Fruit fly (Drosophila melanogaster) whole organism, embryonic: ENCODE data around the gene ple.

ENCODE experiments used
- BtbVII ChIP-seq: fragments of 200-800 bp; sonication (Bioruptor generic); optimal IDR thresholded peaks from 3 replicates; lab custom pipeline; 2017; ENCODE audit warnings: missing biosample characterization, mild to moderate bottlenecking, missing genetic modification characterization
- CG1024 ChIP-seq: fragments of 200-800 bp; sonication (Bioruptor generic); IDR thresholded peaks from 2 replicates; pipeline ENCODE4 v1.3.6; 2022; ENCODE audit warnings: missing biosample characterization, missing genetic modification characterization
- CG10654 ChIP-seq: fragments of 200-800 bp; sonication (Bioruptor generic); optimal IDR thresholded peaks from 2 replicates; lab custom pipeline; 2016; ENCODE audit warnings: missing biosample characterization, missing genetic modification characterization
- CG12236 ChIP-seq: fragments of 200-800 bp; sonication (Bioruptor generic); optimal IDR thresholded peaks from 2 replicates; lab custom pipeline; 2016; ENCODE audit warnings: missing biosample characterization, missing genetic modification characterization
- CG12769 ChIP-seq: fragments of 200-800 bp; sonication (Bioruptor generic); optimal IDR thresholded peaks from 2 replicates; lab custom pipeline; 2019; ENCODE audit warnings: missing biosample characterization, mild to moderate bottlenecking, missing genetic modification characterization, moderate library complexity
- CG13296 ChIP-seq: fragments of 200-800 bp; sonication (Bioruptor generic); optimal IDR thresholded peaks from 3 replicates; lab custom pipeline; 2018; ENCODE audit warnings: missing biosample characterization, mild to moderate bottlenecking, missing genetic modification characterization
- CG17385 ChIP-seq: fragments of 200-800 bp; sonication (Bioruptor generic); optimal IDR thresholded peaks from 3 replicates; lab custom pipeline; 2018; ENCODE audit warnings: missing biosample characterization, mild to moderate bottlenecking, missing genetic modification characterization
- CG17829 ChIP-seq: fragments of 200-800 bp; optimal IDR thresholded peaks from 2 replicates; lab custom pipeline; 2019; ENCODE audit warnings: missing biosample characterization, mild to moderate bottlenecking, missing genetic modification characterization, moderate library complexity
- CG2678 ChIP-seq: fragments of 200-800 bp; sonication (Bioruptor generic); optimal IDR thresholded peaks from 3 replicates; lab custom pipeline; 2019; ENCODE audit warnings: missing biosample characterization, mild to moderate bottlenecking, missing genetic modification characterization, moderate library complexity
- CG31388 ChIP-seq: fragments of 200-800 bp; sonication (Bioruptor generic); optimal IDR thresholded peaks from 2 replicates; lab custom pipeline; 2016; ENCODE audit warnings: missing biosample characterization, missing genetic modification characterization
- CG7372 ChIP-seq: fragments of 200-800 bp; sonication (Bioruptor generic); IDR thresholded peaks from 2 replicates; pipeline ENCODE4 v1.3.6; 2022; ENCODE audit warnings: missing biosample characterization, missing genetic modification characterization
- CG7987 ChIP-seq: fragments of 200-800 bp; sonication (Bioruptor generic); optimal IDR thresholded peaks from 2 replicates; lab custom pipeline; 2018; ENCODE audit warnings: missing biosample characterization, mild to moderate bottlenecking, missing genetic modification characterization, moderate library complexity
- Camta ChIP-seq: fragments of 200-800 bp; sonication (Bioruptor generic); optimal IDR thresholded peaks from 2 replicates; lab custom pipeline; 2016; ENCODE audit warnings: missing biosample characterization, missing genetic modification characterization
- Chrac-16 ChIP-seq: fragments of 200-800 bp; sonication (Bioruptor generic); optimal IDR thresholded peaks from 3 replicates; lab custom pipeline; 2016; ENCODE audit warnings: missing biosample characterization, missing genetic modification characterization
- CoRest ChIP-seq: fragments of 200-800 bp; sonication (Bioruptor generic); optimal IDR thresholded peaks from 3 replicates; lab custom pipeline; 2018; ENCODE audit warnings: missing biosample characterization, mild to moderate bottlenecking, missing genetic modification characterization, moderate library complexity
- Dp ChIP-seq: fragments of 200-800 bp; sonication (Bioruptor generic); optimal IDR thresholded peaks from 2 replicates; lab custom pipeline; 2018; ENCODE audit warnings: missing biosample characterization, mild to moderate bottlenecking, missing genetic modification characterization, moderate library complexity
- E2f1 ChIP-seq: fragments of 200-800 bp; sonication (Bioruptor generic); IDR thresholded peaks from 2 replicates; pipeline ENCODE4 v1.3.6; 2022; ENCODE audit warnings: missing biosample characterization, missing genetic modification characterization
- HmgD ChIP-seq: fragments of 200-800 bp; sonication (Bioruptor generic); optimal IDR thresholded peaks from 3 replicates; lab custom pipeline; 2016; ENCODE audit warnings: missing biosample characterization, missing genetic modification characterization
- Hmx ChIP-seq: fragments of 200-800 bp; sonication (Bioruptor generic); optimal IDR thresholded peaks from 2 replicates; lab custom pipeline; 2016; ENCODE audit warnings: missing biosample characterization, missing genetic modification characterization
- Jarid2 ChIP-seq: fragments of 200-800 bp; sonication (Bioruptor generic); optimal IDR thresholded peaks from 3 replicates; lab custom pipeline; 2017; ENCODE audit warnings: mild to moderate bottlenecking, missing biosample characterization, missing genetic modification reagents, missing genetic modification characterization
- Kr ChIP-seq: fragments of 200-800 bp; sonication (Bioruptor generic); optimal IDR thresholded peaks from 2 replicates; lab custom pipeline; 2017; ENCODE audit warnings: missing biosample characterization, mild to moderate bottlenecking, missing genetic modification characterization
- Lpt ChIP-seq: fragments of >200 bp; optimal IDR thresholded peaks from 2 replicates; lab custom pipeline; 2018; ENCODE audit warnings: missing biosample characterization, missing genetic modification characterization
- Mrtf ChIP-seq: fragments of 200-800 bp; sonication (Bioruptor generic); IDR thresholded peaks from 3 replicates; pipeline ENCODE4 v1.3.6; 2022; ENCODE audit warnings: missing biosample characterization, missing genetic modification characterization
- NK7.1 ChIP-seq: fragments of 200-800 bp; sonication (Bioruptor generic); optimal IDR thresholded peaks from 3 replicates; lab custom pipeline; 2016; ENCODE audit warnings: missing biosample characterization, missing genetic modification characterization
- Neu2 ChIP-seq: fragments of 200-800 bp; sonication (Bioruptor generic); optimal IDR thresholded peaks from 3 replicates; lab custom pipeline; 2016; ENCODE audit warnings: missing biosample characterization, missing genetic modification characterization, borderline replicate concordance
- Oli ChIP-seq: fragments of 200-800 bp; sonication (Bioruptor generic); optimal IDR thresholded peaks from 2 replicates; lab custom pipeline; 2018; ENCODE audit warnings: missing biosample characterization, mild to moderate bottlenecking, missing genetic modification characterization, moderate library complexity
- Opbp ChIP-seq: fragments of 200-800 bp; sonication (Bioruptor generic); IDR thresholded peaks from 3 replicates; pipeline ENCODE4 v1.3.6; 2022; ENCODE audit warnings: missing biosample characterization, missing genetic modification characterization; ENCODE audit not compliant: partially characterized antibody
- Rx ChIP-seq: fragments of 200-800 bp; sonication (Bioruptor generic); IDR thresholded peaks from 2 replicates; pipeline ENCODE4 v1.3.6; 2022; ENCODE audit warnings: missing biosample characterization, missing genetic modification characterization
- bab2 ChIP-seq: fragments of 200-800 bp; sonication (Bioruptor generic); optimal IDR thresholded peaks from 2 replicates; lab custom pipeline; 2016; ENCODE audit warnings: missing biosample characterization, missing genetic modification characterization
- cato ChIP-seq: fragments of 200-800 bp; sonication (Bioruptor generic); optimal IDR thresholded peaks from 2 replicates; lab custom pipeline; 2016; ENCODE audit warnings: missing biosample characterization, missing genetic modification characterization, borderline replicate concordance
- corto ChIP-seq: fragments of 200-800 bp; sonication (Bioruptor generic); optimal IDR thresholded peaks from 2 replicates; lab custom pipeline; 2016; ENCODE audit warnings: missing biosample characterization, mild to moderate bottlenecking, missing genetic modification characterization, moderate library complexity
- crc ChIP-seq: fragments of 200-800 bp; sonication (Bioruptor generic); optimal IDR thresholded peaks from 2 replicates; lab custom pipeline; 2016; ENCODE audit warnings: missing biosample characterization, missing genetic modification characterization
- dan ChIP-seq: fragments of 200-800 bp; sonication (Bioruptor generic); IDR thresholded peaks from 2 replicates; pipeline ENCODE4 v1.3.6; 2022; ENCODE audit warnings: missing biosample characterization, missing genetic modification characterization
- dmrt11E ChIP-seq: fragments of 200-800 bp; sonication (Bioruptor generic); optimal IDR thresholded peaks from 3 replicates; lab custom pipeline; 2018; ENCODE audit warnings: missing biosample characterization, mild to moderate bottlenecking, missing genetic modification characterization, moderate library complexity
- fru ChIP-seq: fragments of >200 bp; optimal IDR thresholded peaks from 2 replicates; lab custom pipeline; 2017
- ftz-f1 ChIP-seq: fragments of 200-800 bp; sonication (Bioruptor generic); optimal IDR thresholded peaks from 2 replicates; lab custom pipeline; 2016; ENCODE audit warnings: missing biosample characterization, missing genetic modification characterization
- gfzf ChIP-seq: fragments of 200-800 bp; sonication (Bioruptor generic); optimal IDR thresholded peaks from 2 replicates; lab custom pipeline; 2016; ENCODE audit warnings: missing biosample characterization, mild to moderate bottlenecking, missing genetic modification characterization, moderate library complexity
- gsb-n ChIP-seq: fragments of 200-800 bp; sonication (Bioruptor generic); optimal IDR thresholded peaks from 3 replicates; lab custom pipeline; 2018; ENCODE audit warnings: missing biosample characterization, mild to moderate bottlenecking, missing genetic modification characterization
- luna ChIP-seq: fragments of 200-800 bp; sonication (Bioruptor generic); optimal IDR thresholded peaks from 2 replicates; lab custom pipeline; 2016; ENCODE audit warnings: missing biosample characterization, missing genetic modification characterization
- oc ChIP-seq: fragments of 200-800 bp; sonication (Bioruptor generic); optimal IDR thresholded peaks from 2 replicates; lab custom pipeline; 2018; ENCODE audit warnings: missing biosample characterization, mild to moderate bottlenecking, missing genetic modification characterization, moderate library complexity
- p53 ChIP-seq: fragments of 200-800 bp; sonication (Bioruptor generic); optimal IDR thresholded peaks from 2 replicates; lab custom pipeline; 2016; ENCODE audit warnings: missing biosample characterization, missing genetic modification characterization
- salm ChIP-seq: fragments of 200-800 bp; sonication (Bioruptor generic); optimal IDR thresholded peaks from 2 replicates; lab custom pipeline; 2018; ENCODE audit warnings: missing biosample characterization, mild to moderate bottlenecking, missing genetic modification characterization
- sna ChIP-seq: fragments of 200-800 bp; sonication (Bioruptor generic); IDR thresholded peaks from 2 replicates; pipeline ENCODE4 v1.3.6; 2022; ENCODE audit warnings: missing biosample characterization, missing genetic modification characterization; ENCODE audit not compliant: partially characterized antibody
- so ChIP-seq: fragments of 200-800 bp; sonication (Bioruptor generic); IDR thresholded peaks from 3 replicates; pipeline ENCODE4 v1.3.6; 2022; ENCODE audit warnings: missing biosample characterization, missing genetic modification characterization
- tap ChIP-seq: fragments of 200-800 bp; optimal IDR thresholded peaks from 3 replicates; lab custom pipeline; 2019; ENCODE audit warnings: missing biosample characterization, mild to moderate bottlenecking, missing genetic modification characterization, moderate library complexity
- trh ChIP-seq: fragments of 200-800 bp; sonication (Bioruptor generic); optimal IDR thresholded peaks from 2 replicates; lab custom pipeline; 2016; ENCODE audit warnings: missing biosample characterization, missing genetic modification characterization
- twi ChIP-seq: fragments of 200-800 bp; optimal IDR thresholded peaks from 2 replicates; lab custom pipeline; 2019; ENCODE audit warnings: missing biosample characterization, mild to moderate bottlenecking, missing genetic modification characterization, moderate library complexity
- unc-4 ChIP-seq: fragments of 200-800 bp; sonication (Bioruptor generic); IDR thresholded peaks from 2 replicates; pipeline ENCODE4 v1.3.6; 2022; ENCODE audit warnings: missing biosample characterization, missing genetic modification characterization; ENCODE audit not compliant: partially characterized antibody
- vfl ChIP-seq: fragments of 200-800 bp; sonication (Bioruptor generic); optimal IDR thresholded peaks from 2 replicates; lab custom pipeline; 2016; ENCODE audit warnings: missing biosample characterization, missing genetic modification characterization
- vvl ChIP-seq: fragments of 200-800 bp; sonication (Bioruptor generic); IDR thresholded peaks from 2 replicates; pipeline ENCODE4 v1.3.6; 2022; ENCODE audit warnings: missing biosample characterization, missing genetic modification characterization

Gene ple

dm6 chr3L:6708995-6709606 lies 10.2 kb downstream of the ple start (continued):
- TF ChIP-seq vfl (peak; percentile 70), Neu2 (GFP tag; lab: Kevin White, UChicago) (no peak), CG7987 (GFP tag; lab: Kevin White, UChicago) (peak; percentile 96), oc (tag; lab: Kevin White, UChicago) (no peak), tap (peak; percentile 51), twi (tag; lab: Kevin White, UChicago) (no peak), CG2678 (tag; lab: Kevin White, UChicago) (peak; percentile 72), CG7372 (GFP tag; lab: Robert Waterston, UW) (peak; percentile 79), bab2 (GFP tag; lab: Kevin White, UChicago) (peak; percentile 76), Kr (GFP tag; lab: Kevin White, UChicago) (no peak), CG17829 (tag; lab: Kevin White, UChicago) (no peak), HmgD (GFP tag; lab: Kevin White, UChicago) (peak; percentile 5), Lpt (no peak), NK7.1 (GFP tag; lab: Kevin White, UChicago) (peak; percentile 59), CG12236 (GFP tag; lab: Kevin White, UChicago) (peak; percentile 26), sna (GFP tag; lab: Robert Waterston, UW) (no peak), CoRest (tag; lab: Kevin White, UChicago) (peak; percentile 64), p53 (peak; percentile 86), CG12769 (tag; lab: Kevin White, UChicago) (peak; percentile 67), vvl (peak; percentile 94), dan (no peak), trh (GFP tag; lab: Kevin White, UChicago) (peak; percentile 58), Dp (GFP tag; lab: Kevin White, UChicago) (peak; percentile 5), crc (peak; percentile 31), fru (lab: Kevin White, UChicago) (no peak), cato (GFP tag; lab: Kevin White, UChicago) (peak; percentile 73), dmrt11E (no peak), Opbp (GFP tag; lab: Robert Waterston, UW) (no peak), Hmx (peak; percentile 60), Rx (peak; percentile 82), so (GFP tag; lab: Robert Waterston, UW) (peak; percentile 82; the same call in 2 of the 3 replicates), E2f1 (GFP tag; lab: Robert Waterston, UW) (peak; percentile 83), Mrtf (peak; percentile 82), Jarid2 (GFP tag; lab: Kevin White, UChicago) (peak; percentile 81), unc-4 (GFP tag; lab: Robert Waterston, UW) (no peak), CG13296 (peak; percentile 89), gsb-n (tag; lab: Kevin White, UChicago) (peak; percentile 70), Chrac-16 (GFP tag; lab: Kevin White, UChicago) (peak; percentile 23), corto (no peak), CG1024 (GFP tag; lab: Robert Waterston, UW) (peak; percentile 80), CG17385 (GFP tag; lab: Kevin White, UChicago) (peak; percentile 82), CG10654 (peak; percentile 92), BtbVII (peak; percentile 87), ftz-f1 (GFP tag; lab: Kevin White, UChicago) (peak; percentile 48), Camta (peak; percentile 86), CG31388 (GFP tag; lab: Kevin White, UChicago) (peak; percentile 71), gfzf (GFP tag; lab: Kevin White, UChicago) (no peak), salm (peak; percentile 68), Oli (tag; lab: Kevin White, UChicago) (peak; percentile 64), luna (peak; percentile 69)
